Worm (Caenorhabditis elegans) whole organism, young adult: ENCODE measurements around the gene F13D12.3.

Experiments used
- C17E4.6 ChIP-seq: fragments of 200-800 bp; sonication (Bioruptor generic); IDR thresholded peaks from 2 replicates; pipeline ENCODE4 v1.3.6; 2022; ENCODE audit warnings: missing genetic modification reagents, missing genetic modification characterization, missing compliant biosample characterization
- F22D6.2 ChIP-seq: sonication (generic microtip); optimal IDR thresholded peaks from 2 replicates; lab custom pipeline; 2016; ENCODE audit warnings: mild to moderate bottlenecking, missing genetic modification characterization, missing compliant biosample characterization
- F33H1.4 ChIP-seq: fragments of 200-800 bp; sonication (Bioruptor generic); IDR thresholded peaks from 2 replicates; pipeline ENCODE4 v1.3.6; 2022; ENCODE audit warnings: missing genetic modification reagents, missing genetic modification characterization, missing compliant biosample characterization
- akir-1 ChIP-seq: fragments of 200-800 bp; sonication (Bioruptor generic); optimal IDR thresholded peaks from 2 replicates; lab custom pipeline; 2018; ENCODE audit warnings: mild to moderate bottlenecking, missing genetic modification characterization, moderate library complexity, missing compliant biosample characterization
- atf-7 ChIP-seq: sonication (generic microtip); optimal IDR thresholded peaks from 2 replicates; lab custom pipeline; 2017; ENCODE audit warnings: mild to moderate bottlenecking, missing genetic modification characterization, missing compliant biosample characterization
- athp-1 ChIP-seq: sonication (generic microtip); optimal IDR thresholded peaks from 2 replicates; lab custom pipeline; 2017; ENCODE audit warnings: mild to moderate bottlenecking, missing genetic modification characterization, missing compliant biosample characterization
- cebp-1 ChIP-seq, 2 experiments: fragments of 200-800 bp in 1 of 2; sonication (Bioruptor generic) in 1 of 2; sonication (generic microtip) in 1 of 2; IDR thresholded peaks in 1 of 2; optimal IDR thresholded peaks in 1 of 2; 2 replicates each; pipeline versions ENCODE4 v1.3.6 to Lab custom; 2017 to 2022; ENCODE audit warnings: missing compliant biosample characterization in 2 of 2, missing genetic modification characterization in 2 of 2, mild to moderate bottlenecking in 1 of 2, missing genetic modification reagents in 1 of 2, moderate library complexity in 1 of 2
- cebp-2 ChIP-seq: fragments of 200-800 bp; sonication (Bioruptor generic); IDR thresholded peaks from 2 replicates; pipeline ENCODE4 v1.3.6; 2022; ENCODE audit warnings: missing genetic modification characterization, missing compliant biosample characterization
- ceh-40 ChIP-seq: fragments of 200-800 bp; sonication (Bioruptor generic); IDR thresholded peaks from 2 replicates; pipeline ENCODE4 v1.3.6; 2022; ENCODE audit warnings: missing genetic modification characterization, missing compliant biosample characterization
- ceh-79 ChIP-seq: sonication (generic microtip); optimal IDR thresholded peaks from 2 replicates; lab custom pipeline; 2017; ENCODE audit warnings: mild to moderate bottlenecking, missing genetic modification characterization, missing compliant biosample characterization
- chd-7 ChIP-seq: sonication (generic microtip); optimal IDR thresholded peaks from 2 replicates; lab custom pipeline; 2016; ENCODE audit warnings: mild to moderate bottlenecking, missing genetic modification characterization, moderate library complexity, missing compliant biosample characterization
- dpl-1 ChIP-seq: fragments of 150-350 bp; optimal IDR thresholded peaks from 2 replicates; lab custom pipeline; 2014; ENCODE audit warnings: missing biosample characterization, missing genetic modification reagents, missing genetic modification characterization
- egrh-3 ChIP-seq: fragments of 200-800 bp; sonication (Bioruptor generic); IDR thresholded peaks from 2 replicates; pipeline ENCODE4 v1.3.6; 2022; ENCODE audit warnings: missing genetic modification reagents, missing genetic modification characterization, missing compliant biosample characterization
- ekl-4 ChIP-seq: fragments of 200-800 bp; sonication (Bioruptor generic); IDR thresholded peaks from 2 replicates; pipeline ENCODE4 v1.3.6; 2022; ENCODE audit warnings: missing genetic modification reagents, missing genetic modification characterization, missing compliant biosample characterization
- ets-4 ChIP-seq: fragments of 200-800 bp; sonication (Bioruptor generic); optimal IDR thresholded peaks from 2 replicates; lab custom pipeline; 2018; ENCODE audit warnings: mild to moderate bottlenecking, missing genetic modification characterization, missing compliant biosample characterization
- him-1 ChIP-seq: sonication (generic microtip); optimal IDR thresholded peaks from 2 replicates; lab custom pipeline; 2016; ENCODE audit warnings: missing genotype, missing genetic modification reagents, missing genetic modification characterization, missing compliant biosample characterization
- hmg-1.2 ChIP-seq: fragments of 200-800 bp; sonication (Bioruptor generic); IDR thresholded peaks from 2 replicates; pipeline ENCODE4 v1.3.6; 2022; ENCODE audit warnings: missing genetic modification reagents, missing genetic modification characterization, missing compliant biosample characterization
- hmg-20 ChIP-seq: fragments of 200-800 bp; sonication (Bioruptor generic); IDR thresholded peaks from 2 replicates; pipeline ENCODE4 v1.3.6; 2022; ENCODE audit warnings: missing genetic modification reagents, missing genetic modification characterization, missing compliant biosample characterization
- lin-26 ChIP-seq: fragments of 200-800 bp; sonication (Bioruptor generic); IDR thresholded peaks from 2 replicates; pipeline ENCODE4 v1.3.6; 2022; ENCODE audit warnings: missing genetic modification reagents, missing genetic modification characterization, missing compliant biosample characterization
- lin-40 ChIP-seq: sonication (generic microtip); optimal IDR thresholded peaks from 2 replicates; lab custom pipeline; 2016; ENCODE audit warnings: missing genetic modification characterization, mild to moderate bottlenecking, missing compliant biosample characterization, missing genotype, missing genetic modification reagents
- lin-54 ChIP-seq: fragments of 200-800 bp; sonication (Bioruptor generic); optimal IDR thresholded peaks from 2 replicates; lab custom pipeline; 2018; ENCODE audit warnings: mild to moderate bottlenecking, missing genetic modification characterization, missing compliant biosample characterization
- mcd-1 ChIP-seq: fragments of 200-800 bp; sonication (Bioruptor generic); IDR thresholded peaks from 2 replicates; pipeline ENCODE4 v1.3.6; 2022; ENCODE audit warnings: missing genetic modification reagents, missing genetic modification characterization, missing compliant biosample characterization
- mxl-1 ChIP-seq: sonication (generic microtip); optimal IDR thresholded peaks from 2 replicates; lab custom pipeline; 2016; ENCODE audit warnings: missing genetic modification characterization, missing compliant biosample characterization
- nfya-2 ChIP-seq: fragments of 200-800 bp; sonication (Bioruptor generic); IDR thresholded peaks from 2 replicates; pipeline ENCODE4 v1.3.6; 2022; ENCODE audit warnings: missing genetic modification reagents, missing genetic modification characterization, missing compliant biosample characterization
- nfyb-1 ChIP-seq: fragments of 200-800 bp; sonication (Bioruptor generic); IDR thresholded peaks from 2 replicates; pipeline ENCODE4 v1.3.6; 2022; ENCODE audit warnings: missing genetic modification reagents, missing genetic modification characterization, missing compliant biosample characterization
- nhr-120 ChIP-seq: fragments of 200-800 bp; sonication (Bioruptor generic); IDR thresholded peaks from 2 replicates; pipeline ENCODE4 v1.3.6; 2022; ENCODE audit warnings: missing genetic modification characterization, missing compliant biosample characterization
- nhr-179 ChIP-seq: sonication (generic microtip); optimal IDR thresholded peaks from 2 replicates; lab custom pipeline; 2016; ENCODE audit warnings: mild to moderate bottlenecking, missing genetic modification characterization, missing compliant biosample characterization
- nhr-80 ChIP-seq: sonication (generic microtip); optimal IDR thresholded peaks from 2 replicates; lab custom pipeline; 2016; ENCODE audit warnings: missing genetic modification characterization, missing compliant biosample characterization
- rec-8 ChIP-seq, 2 experiments: sonication (generic microtip); optimal IDR thresholded peaks; 2 replicates each; lab custom pipeline; 2016; ENCODE audit warnings: mild to moderate bottlenecking in 2 of 2, missing genetic modification characterization in 2 of 2, missing genetic modification reagents in 2 of 2, missing genotype in 2 of 2, missing biosample characterization in 1 of 2, missing compliant biosample characterization in 1 of 2, moderate library complexity in 1 of 2
- repo-1 ChIP-seq: sonication (generic microtip); optimal IDR thresholded peaks from 2 replicates; lab custom pipeline; 2017; ENCODE audit warnings: mild to moderate bottlenecking, missing genetic modification characterization, missing compliant biosample characterization
- snpc-1.1 ChIP-seq: sonication (generic microtip); optimal IDR thresholded peaks from 2 replicates; lab custom pipeline; 2017; ENCODE audit warnings: missing genetic modification characterization, mild to moderate bottlenecking, missing compliant biosample characterization, antibody characterized with exemption, moderate library complexity, missing genotype, missing genetic modification reagents; ENCODE audit not compliant: insufficient read depth
- snpc-4 ChIP-seq, 5 experiments: fragments of 150-350 bp in 1 of 5; sonication (generic microtip) in 4 of 5; optimal IDR thresholded peaks; 2 replicates each; lab custom pipeline; 2014 to 2018; ENCODE audit warnings: missing genetic modification characterization in 5 of 5, missing biosample characterization in 3 of 5, antibody characterized with exemption in 2 of 5, mild to moderate bottlenecking in 2 of 5, missing compliant biosample characterization in 2 of 5, missing genotype in 2 of 5, moderate library complexity in 2 of 5, missing genetic modification reagents in 1 of 5
- sptf-2 ChIP-seq: fragments of 200-800 bp; sonication (Bioruptor generic); optimal IDR thresholded peaks from 2 replicates; lab custom pipeline; 2018; ENCODE audit warnings: mild to moderate bottlenecking, missing genetic modification characterization, missing compliant biosample characterization
- unc-130 ChIP-seq: sonication (generic microtip); optimal IDR thresholded peaks from 2 replicates; lab custom pipeline; 2016; ENCODE audit warnings: missing genetic modification reagents, missing genetic modification characterization, missing compliant biosample characterization
- zfh-2 ChIP-seq: fragments of 200-800 bp; sonication (Bioruptor generic); conservative IDR thresholded peaks from 2 replicates; pipeline ENCODE4 v1.3.6; 2022; ENCODE audit warnings: missing genetic modification reagents, missing genetic modification characterization, missing compliant biosample characterization
- ztf-22 ChIP-seq: fragments of 200-800 bp; sonication (Bioruptor generic); optimal IDR thresholded peaks from 2 replicates; lab custom pipeline; 2018; ENCODE audit warnings: mild to moderate bottlenecking, missing genetic modification characterization, moderate library complexity, missing compliant biosample characterization

Gene F13D12.3

DNA sequence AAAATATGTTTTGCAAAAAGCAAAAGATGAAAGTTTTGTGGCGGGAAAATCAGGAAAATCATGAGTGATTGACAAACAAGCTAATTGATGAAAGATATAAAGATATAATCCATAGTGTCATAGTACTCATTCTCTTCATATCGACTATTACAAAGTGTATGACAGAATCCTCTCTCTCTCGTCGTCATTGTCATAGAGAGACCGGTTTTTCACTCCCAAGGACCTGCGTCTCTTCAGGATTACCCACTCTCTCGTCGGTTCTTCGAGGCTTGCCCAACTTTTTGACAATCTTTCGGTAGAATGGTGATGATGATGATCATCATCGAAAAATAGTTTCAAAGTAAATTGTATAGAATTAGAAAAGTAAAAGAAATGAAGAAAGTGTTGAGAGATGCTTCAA lies 17.1 kb downstream of the F13D12.3 start:
- TF ChIP-seq hmg-1.2 (GFP tag; lab: Robert Waterston, UW) (peak; percentile 82), F33H1.4 (no peak), lin-40 (tag; lab: Kevin White, UChicago) (peak; percentile 15), nfyb-1 (GFP tag; lab: Robert Waterston, UW) (no peak), nfya-2 (GFP tag; lab: Robert Waterston, UW) (no peak)

DNA sequence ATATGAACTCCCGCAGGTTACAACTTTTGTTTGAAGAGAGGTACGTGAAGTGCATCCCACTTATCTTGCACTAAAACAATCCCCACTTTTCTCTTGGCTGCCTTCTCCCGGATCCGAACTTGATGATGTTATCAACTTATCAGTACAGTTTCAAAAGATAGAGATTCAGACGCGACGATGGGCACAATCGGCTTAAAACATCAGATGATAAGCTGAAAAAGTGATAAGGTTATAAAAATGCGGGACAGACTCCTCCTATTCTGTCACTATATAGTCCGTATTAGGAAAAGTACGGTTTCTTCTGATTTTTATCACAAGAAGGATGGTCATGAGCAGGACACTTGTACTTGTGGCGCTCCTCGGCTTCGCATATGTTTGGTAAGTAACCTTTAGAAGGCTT lies 19.0 kb downstream of the F13D12.3 start, which contains the start of gene ctsa-1.2:
TSS of gene ctsa-1.2 (plus strand) at position 160 of the 400 bp plus-strand sequence.
- TF ChIP-seq unc-130 (GFP tag; lab: Kevin White, UChicago) (no peak), ztf-22 (GFP tag; lab: Kevin White, UChicago) (no peak), hmg-20 (GFP tag; lab: Robert Waterston, UW) (no peak), ets-4 (GFP tag; lab: Kevin White, UChicago) (peak; percentile 1), snpc-4 (GFP tag; optimal IDR thresholded peaks at IDR 0.05; lab: Kevin White, UChicago) (no peak), snpc-4 (tag; optimal IDR thresholded peaks at IDR 0.05; lab: Kevin White, UChicago) (no peak), mxl-1 (tag; lab: Kevin White, UChicago) (no peak), cebp-1 (GFP tag; IDR thresholded peaks at IDR 0.05; lab: Robert Waterston, UW) (no peak), cebp-1 (tag; optimal IDR thresholded peaks at IDR 0.05; lab: Kevin White, UChicago) (no peak), nhr-80 (peak; percentile 68), egrh-3 (GFP tag; lab: Robert Waterston, UW) (no peak), lin-54 (GFP tag; lab: Kevin White, UChicago) (no peak), lin-26 (GFP tag; lab: Robert Waterston, UW) (no peak), him-1 (no peak)

DNA sequence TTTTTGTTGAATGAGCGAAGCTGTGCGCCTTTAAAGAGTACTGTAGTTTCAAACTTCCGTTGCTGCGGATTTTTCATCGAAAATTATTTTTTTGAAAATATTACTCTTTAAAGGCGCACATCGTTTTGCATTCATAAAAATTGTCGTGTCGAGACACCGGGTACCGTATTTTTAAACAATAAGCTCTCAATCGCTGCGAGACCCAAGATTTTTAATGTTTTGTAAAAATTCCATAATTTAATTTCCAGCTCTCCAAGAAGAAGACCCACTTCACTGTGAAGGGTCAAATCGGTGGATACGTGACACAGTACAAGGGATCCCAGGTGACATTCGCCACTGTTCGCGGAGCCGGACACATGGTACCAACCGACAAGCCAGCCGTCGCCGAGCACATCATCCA lies 22.1 kb downstream of the F13D12.3 start:
- TF ChIP-seq cebp-2 (GFP tag; lab: Robert Waterston, UW): peak; percentile 56; the same call in 1 of the 2 replicates
- TF ChIP-seq sptf-2 (GFP tag; lab: Kevin White, UChicago): no peak
- TF ChIP-seq hmg-1.2 (GFP tag; lab: Robert Waterston, UW): no peak
- TF ChIP-seq C17E4.6 (GFP tag; lab: Robert Waterston, UW): 0 out of 2 replicates have a peak, but pooled peaks have one; percentile 15
- 0 out of 2 replicates have a peak, but pooled peaks have one; percentile 7 for TF ChIP-seq mcd-1
- TF ChIP-seq ekl-4 (GFP tag; lab: Robert Waterston, UW): 0 out of 2 replicates have a peak, but pooled peaks have one; percentile 7
- TF ChIP-seq nhr-120 (GFP tag; lab: Robert Waterston, UW): no peak
- no peak for TF ChIP-seq nhr-179
- peak; percentile 33 for TF ChIP-seq ceh-79
- no peak for TF ChIP-seq akir-1 (GFP tag; lab: Kevin White, UChicago)
- 0 out of 2 replicates have a peak, but pooled peaks have one; percentile 23 for TF ChIP-seq zfh-2 (GFP tag; lab: Robert Waterston, UW)
- no peak for TF ChIP-seq F22D6.2 (tag; lab: Kevin White, UChicago)
- TF ChIP-seq athp-1 (tag; lab: Kevin White, UChicago): no peak
- TF ChIP-seq dpl-1 (GFP tag; lab: Kevin White, UChicago): no peak
- no peak for TF ChIP-seq lin-54 (GFP tag; lab: Kevin White, UChicago)
- TF ChIP-seq chd-7 (tag; lab: Kevin White, UChicago): no peak
- peak; percentile 11 for TF ChIP-seq repo-1 (tag; lab: Kevin White, UChicago)
- peak in 1 of 2 experiments; percentile 26 for TF ChIP-seq rec-8 (tag; optimal IDR thresholded peaks at IDR 0.05; lab: Kevin White, UChicago)
- TF ChIP-seq snpc-1.1 (tag; lab: Kevin White, UChicago): no peak
- TF ChIP-seq ceh-40 (GFP tag; lab: Robert Waterston, UW): no peak
- TF ChIP-seq atf-7 (tag; lab: Kevin White, UChicago): no peak
